Fruit fly (Drosophila melanogaster): ENCODE data around the gene pths.

Gene pths

dm6 chr2L:21163311-21163842 is 20.3 kb downstream of the pths start, which contains the start of gene Noc2 (continued):
- TF ChIP-seq CG3838 (GFP tag; optimal IDR thresholded peaks at IDR 0.05) (no peak), CG12155 (GFP tag; optimal IDR thresholded peaks at IDR 0.05) (peak; percentile 4), CG11093 (GFP tag; IDR thresholded peaks at IDR 0.05) (peak; percentile 62; the same call in 1 of the 3 replicates), NFAT (GFP tag; IDR thresholded peaks at IDR 0.05) (peak; percentile 44; the same call in 1 of the 2 replicates), CG6689 (GFP tag; IDR thresholded peaks at IDR 0.05) (peak; percentile 17; the same call in 1 of the 2 replicates), fd102C (GFP tag; optimal IDR thresholded peaks at IDR 0.05) (no peak), ase (GFP tag; IDR thresholded peaks at IDR 0.05) (peak; percentile 37; the same call in 1 of the 3 replicates), CG6254 (GFP tag; optimal IDR thresholded peaks at IDR 0.05) (no peak), CG4282 (GFP tag; optimal IDR thresholded peaks at IDR 0.05) (no peak), Sry-β (GFP tag; optimal IDR thresholded peaks at IDR 0.05) (peak; percentile 83), fu2 (GFP tag; optimal IDR thresholded peaks at IDR 0.05) (no peak), Mrtf (GFP tag; IDR thresholded peaks at IDR 0.05) (peak; percentile 42; the same call in 2 of the 3 replicates), da (GFP tag; optimal IDR thresholded peaks at IDR 0.05) (no peak), Dip3 (GFP tag; optimal IDR thresholded peaks at IDR 0.05) (peak; percentile 46), sr (GFP tag; IDR thresholded peaks at IDR 0.05) (no peak), Myb (GFP tag; optimal IDR thresholded peaks at IDR 0.05) (no peak), CG42726 (GFP tag; IDR thresholded peaks at IDR 0.05; ENCODE audit: partially characterized antibody) (no peak), Atf6 (GFP tag; IDR thresholded peaks at IDR 0.05) (0 out of 2 replicates have a peak, but pooled peaks have one; percentile 14), lab (GFP tag; optimal IDR thresholded peaks at IDR 0.05) (peak; percentile 66), Mad (GFP tag; optimal IDR thresholded peaks at IDR 0.05) (peak; percentile 13), CG4328 (GFP tag; optimal IDR thresholded peaks at IDR 0.05) (peak; percentile 58), az2 (GFP tag; optimal IDR thresholded peaks at IDR 0.05) (peak; percentile 54), cas (GFP tag; IDR thresholded peaks at IDR 0.05) (no peak), Deaf1 (tag; optimal IDR thresholded peaks at IDR 0.05) (no peak), grau (tag; optimal IDR thresholded peaks at IDR 0.05) (peak; percentile 56), CG4360 (GFP tag; IDR thresholded peaks at IDR 0.05) (no peak), Lhr (GFP tag; optimal IDR thresholded peaks at IDR 0.05) (peak; percentile 15), grn (GFP tag; optimal IDR thresholded peaks at IDR 0.05) (no peak), p53 (GFP tag; optimal IDR thresholded peaks at IDR 0.05) (no peak), sima (GFP tag; optimal IDR thresholded peaks at IDR 0.05) (no peak), CG5180 (GFP tag; optimal IDR thresholded peaks at IDR 0.05) (no peak), Taf1 (GFP tag; IDR thresholded peaks at IDR 0.05) (peak; percentile 14; the same call in 1 of the 2 replicates), sqz (GFP tag; optimal IDR thresholded peaks at IDR 0.05) (no peak), jing (GFP tag; optimal IDR thresholded peaks at IDR 0.05) (no peak), CG32767 (GFP tag; IDR thresholded peaks at IDR 0.05) (peak; percentile 9; the same call in 1 of the 2 replicates), Hey (tag; optimal IDR thresholded peaks at IDR 0.05) (no peak), CG11723 (GFP tag; optimal IDR thresholded peaks at IDR 0.05) (no peak), Fer2 (tag; optimal IDR thresholded peaks at IDR 0.05) (no peak), CkIIα-i1 (GFP tag; IDR thresholded peaks at IDR 0.05) (no peak), CG8388 (GFP tag; optimal IDR thresholded peaks at IDR 0.05) (peak; percentile 21), HmgD (GFP tag; optimal IDR thresholded peaks at IDR 0.05) (peak; percentile 1), Ets97D (GFP tag; optimal IDR thresholded peaks at IDR 0.05) (peak; percentile 30), zfh1 (GFP tag; IDR thresholded peaks at IDR 0.05) (peak; percentile 65; the same call in 2 of the 3 replicates), CG17912 (GFP tag; optimal IDR thresholded peaks at IDR 0.05) (no peak), klu (GFP tag; IDR thresholded peaks at IDR 0.05) (0 out of 2 replicates have a peak, but pooled peaks have one; percentile 27), yki (optimal IDR thresholded peaks at IDR 0.05) (no peak), CG3407 (GFP tag; optimal IDR thresholded peaks at IDR 0.05) (no peak), Awh (GFP tag; IDR thresholded peaks at IDR 0.05) (no peak), CG18619 (GFP tag; optimal IDR thresholded peaks at IDR 0.05) (peak; percentile 43), en (GFP tag; optimal IDR thresholded peaks at IDR 0.05) (no peak), bsh (GFP tag; optimal IDR thresholded peaks at IDR 0.05) (peak in 1 of 2 experiments; percentile 32)
